Fruit fly (Drosophila melanogaster): Measurements from ENCODE around the gene CG3631.
A peak's percentile ranks its signal among the peaks of the same experiment; 100 is the strongest.

Gene CG3631

DNA sequence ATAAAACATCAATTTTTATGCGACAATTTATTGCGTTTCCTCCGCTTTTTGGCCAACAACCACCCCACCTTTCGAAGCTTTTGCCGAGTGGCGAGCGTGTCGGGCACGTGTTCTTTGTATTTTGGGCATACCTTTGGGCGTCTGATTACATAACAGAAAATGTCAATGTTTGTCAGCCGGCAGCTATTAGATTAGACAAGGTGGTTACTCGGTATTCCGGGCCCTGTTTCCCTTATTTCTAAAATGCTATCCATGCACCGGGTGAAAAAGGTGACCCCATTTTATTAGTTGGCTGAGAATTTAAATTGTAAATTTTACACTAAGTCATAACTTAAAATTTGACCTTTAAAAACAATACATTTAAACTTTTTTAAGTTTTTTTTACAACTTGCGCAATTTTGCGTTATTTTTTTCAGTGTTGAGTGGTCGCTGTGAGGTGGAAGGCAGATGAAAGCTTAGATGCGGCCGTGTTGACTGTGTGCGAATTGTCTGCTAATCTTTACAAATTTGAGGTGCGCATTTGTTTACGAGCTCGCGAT, 33.3 kb downstream of the CG3631 start (continued):
- peak; percentile 6 for TF ChIP-seq Sox102F (GFP tag; optimal IDR thresholded peaks at IDR 0.05)
- TF ChIP-seq CG2678 (tag; optimal IDR thresholded peaks at IDR 0.05) = peak; percentile 39
- TF ChIP-seq prd (optimal IDR thresholded peaks at IDR 0.05) = no peak
- TF ChIP-seq prd (GFP tag; IDR thresholded peaks at IDR 0.05) = 0 out of 3 replicates have a peak, but pooled peaks have one; percentile 5
- TF ChIP-seq CG32532 (GFP tag; IDR thresholded peaks at IDR 0.05) = peak; percentile 39; the same call in 1 of the 2 replicates
- TF ChIP-seq Rfx (GFP tag; IDR thresholded peaks at IDR 0.05) = no peak
- no peak for TF ChIP-seq CG10959 (GFP tag; IDR thresholded peaks at IDR 0.05)
- no peak for TF ChIP-seq emc (GFP tag; optimal IDR thresholded peaks at IDR 0.05)
- no peak for TF ChIP-seq CG7963 (GFP tag; IDR thresholded peaks at IDR 0.05; ENCODE audit: partially characterized antibody)
- 0 out of 2 replicates have a peak, but pooled peaks have one; percentile 40 for TF ChIP-seq HLH3B (GFP tag; IDR thresholded peaks at IDR 0.05)
- TF ChIP-seq E2f2 (GFP tag; IDR thresholded peaks at IDR 0.05) = no peak
- TF ChIP-seq Lpt (GFP tag; optimal IDR thresholded peaks at IDR 0.05) = no peak
- TF ChIP-seq CG2120 (GFP tag; optimal IDR thresholded peaks at IDR 0.05) = peak; percentile 35
- TF ChIP-seq CG4404 (GFP tag; IDR thresholded peaks at IDR 0.05) = no peak
- no peak for TF ChIP-seq HLHmδ (GFP tag; optimal IDR thresholded peaks at IDR 0.05)
- TF ChIP-seq toy (GFP tag; IDR thresholded peaks at IDR 0.05) = no peak
- TF ChIP-seq CG11093 (GFP tag; IDR thresholded peaks at IDR 0.05) = no peak
- TF ChIP-seq chif (GFP tag; optimal IDR thresholded peaks at IDR 0.05) = peak in 1 of 2 experiments; percentile 4
- no peak for TF ChIP-seq fru (optimal IDR thresholded peaks at IDR 0.05)
- no peak for TF ChIP-seq fd3F (GFP tag; optimal IDR thresholded peaks at IDR 0.05)
- no peak for TF ChIP-seq Dref (GFP tag; IDR thresholded peaks at IDR 0.05)
- TF ChIP-seq Fer3 (tag; optimal IDR thresholded peaks at IDR 0.05) = peak; percentile 40
- TF ChIP-seq Dip3 (GFP tag; optimal IDR thresholded peaks at IDR 0.05) = no peak
- no peak for TF ChIP-seq knrl (GFP tag; IDR thresholded peaks at IDR 0.05; ENCODE audit: partially characterized antibody)
- TF ChIP-seq CG9437 (GFP tag; optimal IDR thresholded peaks at IDR 0.05) = no peak
- TF ChIP-seq CG13123 (GFP tag; optimal IDR thresholded peaks at IDR 0.05) = no peak
- TF ChIP-seq Dbx (GFP tag; IDR thresholded peaks at IDR 0.05) = peak; percentile 42; the same call in 1 of the 3 replicates
- TF ChIP-seq CG9932 (GFP tag; IDR thresholded peaks at IDR 0.05) = 0 out of 2 replicates have a peak, but pooled peaks have one; percentile 15
- no peak for TF ChIP-seq Taf1 (GFP tag; IDR thresholded peaks at IDR 0.05)
- TF ChIP-seq sd (tag; optimal IDR thresholded peaks at IDR 0.05) = no peak
- TF ChIP-seq Meics (GFP tag; optimal IDR thresholded peaks at IDR 0.05) = peak; percentile 32
- TF ChIP-seq caup (GFP tag; optimal IDR thresholded peaks at IDR 0.05; ENCODE audit: severe bottlenecking) = peak; percentile 22
- no peak for TF ChIP-seq dimm (GFP tag; IDR thresholded peaks at IDR 0.05)
- TF ChIP-seq CG11504 (tag; optimal IDR thresholded peaks at IDR 0.05) = peak; percentile 55
- peak in 1 of 2 experiments; percentile 6 for TF ChIP-seq Hr51 (GFP tag; optimal IDR thresholded peaks at IDR 0.05)
- no peak for TF ChIP-seq pan (optimal IDR thresholded peaks at IDR 0.05)
- TF ChIP-seq pan (GFP tag; optimal IDR thresholded peaks at IDR 0.05 in 1 of 2, IDR thresholded peaks at IDR 0.05 in 1 of 2) = peak in 1 of 2 experiments; percentile 21
- no peak for TF ChIP-seq CG2199 (GFP tag; IDR thresholded peaks at IDR 0.05)
- no peak for TF ChIP-seq CG12299 (tag; optimal IDR thresholded peaks at IDR 0.05)
- TF ChIP-seq CG18599 (GFP tag; optimal IDR thresholded peaks at IDR 0.05) = peak; percentile 79
- peak; percentile 27 for TF ChIP-seq Hey (tag; optimal IDR thresholded peaks at IDR 0.05)
- TF ChIP-seq pho (GFP tag; optimal IDR thresholded peaks at IDR 0.05) = no peak
- TF ChIP-seq CG15011 (GFP tag; optimal IDR thresholded peaks at IDR 0.05) = peak; percentile 39
- no peak for TF ChIP-seq Spps (tag; optimal IDR thresholded peaks at IDR 0.05)
- TF ChIP-seq BtbVII (GFP tag; optimal IDR thresholded peaks at IDR 0.05) = peak; percentile 2
- TF ChIP-seq HHEX (GFP tag; optimal IDR thresholded peaks at IDR 0.05) = peak; percentile 7
- no peak for TF ChIP-seq CG16863 (GFP tag; optimal IDR thresholded peaks at IDR 0.05)
- no peak for TF ChIP-seq oc (tag; optimal IDR thresholded peaks at IDR 0.05)
- TF ChIP-seq lab (GFP tag; optimal IDR thresholded peaks at IDR 0.05) = peak; percentile 67
- no peak for TF ChIP-seq CG15479 (GFP tag; optimal IDR thresholded peaks at IDR 0.05)
- TF ChIP-seq wdn (GFP tag; IDR thresholded peaks at IDR 0.05) = no peak
